Worm (Caenorhabditis elegans) whole organism, midembryonic: ENCODE data around the gene pas-1.

ENCODE experiments used
- T22C8.4 ChIP-seq: fragments of 200-800 bp; sonication (Bioruptor generic); IDR thresholded peaks from 2 replicates; pipeline ENCODE4 v1.3.6; 2022; ENCODE audit warnings: missing genetic modification characterization, missing compliant biosample characterization
- cog-1 ChIP-seq: sonication (generic microtip); optimal IDR thresholded peaks from 2 replicates; lab custom pipeline; 2016; ENCODE audit warnings: missing genetic modification characterization, missing compliant biosample characterization
- flt-1 ChIP-seq: fragments of 200-800 bp; sonication (Bioruptor generic); IDR thresholded peaks from 2 replicates; pipeline ENCODE4 v1.3.6; 2022; ENCODE audit warnings: missing genetic modification characterization, missing compliant biosample characterization
- klf-2 ChIP-seq: fragments of 200-800 bp; sonication (Bioruptor generic); conservative IDR thresholded peaks from 2 replicates; pipeline ENCODE4 v1.3.6; 2022; ENCODE audit warnings: missing genetic modification reagents, missing genetic modification characterization, missing compliant biosample characterization
- med-1 ChIP-seq: sonication (generic microtip); optimal IDR thresholded peaks from 2 replicates; lab custom pipeline; 2017; ENCODE audit warnings: missing genetic modification characterization, mild to moderate bottlenecking, missing compliant biosample characterization, antibody characterized with exemption, missing genetic modification reagents; ENCODE audit not compliant: insufficient read depth
- ref-1 ChIP-seq: fragments of 200-800 bp; sonication (Bioruptor generic); conservative IDR thresholded peaks from 2 replicates; pipeline ENCODE4 v1.3.6; 2022; ENCODE audit warnings: missing genetic modification reagents, missing genetic modification characterization, missing compliant biosample characterization
- tab-1 ChIP-seq: fragments of 200-800 bp; sonication (Bioruptor generic); IDR thresholded peaks from 2 replicates; pipeline ENCODE4 v1.3.6; 2022; ENCODE audit warnings: missing genetic modification characterization, missing compliant biosample characterization
- ztf-23 ChIP-seq: fragments of 200-800 bp; sonication (Bioruptor generic); IDR thresholded peaks from 2 replicates; pipeline ENCODE4 v1.3.6; 2022; ENCODE audit warnings: missing genetic modification reagents, missing genetic modification characterization, missing compliant biosample characterization
- ztf-29 ChIP-seq: fragments of 200-800 bp; sonication (Bioruptor generic); IDR thresholded peaks from 2 replicates; pipeline ENCODE4 v1.3.6; 2022; ENCODE audit warnings: missing genetic modification reagents, missing genetic modification characterization, missing compliant biosample characterization

DNA sequence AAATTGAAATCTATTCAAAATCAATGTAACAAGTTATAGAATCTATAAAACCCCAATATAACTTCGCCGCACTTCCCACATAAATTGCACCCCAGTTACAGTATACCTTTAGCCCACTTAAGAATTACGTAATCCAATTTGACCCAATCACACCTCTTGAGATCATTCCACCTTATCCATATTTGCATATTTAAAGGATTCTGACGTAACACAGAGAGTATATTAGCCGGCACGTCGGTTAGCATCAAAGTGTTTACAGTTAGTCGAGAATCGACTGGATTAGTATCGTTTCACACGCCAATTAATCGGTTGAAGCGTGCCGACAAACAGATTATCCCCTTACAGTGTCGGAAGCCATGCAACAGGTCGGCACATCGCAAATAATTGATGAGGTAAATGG lies 11.2 kb upstream of the pas-1 start:
- TF ChIP-seq ztf-23 (GFP tag; lab: Robert Waterston, UW) (no peak), med-1 (GFP tag; lab: Kevin White, UChicago) (no peak), ref-1 (GFP tag; lab: Robert Waterston, UW) (no peak), tab-1 (GFP tag; lab: Robert Waterston, UW) (no peak), cog-1 (tag; lab: Kevin White, UChicago) (no peak), flt-1 (GFP tag; lab: Robert Waterston, UW) (no peak), ztf-29 (GFP tag; lab: Robert Waterston, UW) (no peak), T22C8.4 (GFP tag; lab: Robert Waterston, UW) (no peak), klf-2 (GFP tag; lab: Robert Waterston, UW) (no peak)
